Fruit fly (Drosophila melanogaster): ENCODE results near the gene CG11857.

DNA sequence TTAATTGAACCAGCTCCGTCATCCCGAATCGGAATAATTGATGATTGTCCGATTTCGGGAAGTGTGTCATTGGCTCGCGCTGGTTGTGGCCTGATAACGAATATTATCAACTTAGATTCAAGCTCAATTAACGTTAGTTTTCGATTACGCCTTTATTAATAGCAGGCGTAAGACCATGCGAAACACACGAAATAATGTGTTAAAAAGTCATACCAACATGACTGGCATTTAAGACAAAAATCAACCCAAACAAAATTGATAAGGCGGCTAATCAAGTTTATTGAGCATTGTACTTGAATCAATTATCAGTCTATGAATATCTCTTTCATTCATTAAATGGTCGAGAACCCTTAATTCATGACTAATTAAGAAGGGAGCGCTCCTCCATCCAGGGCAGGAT, 50.5 kb downstream of the CG11857 start:
- no peak for TF ChIP-seq CG9139 (GFP tag; optimal IDR thresholded peaks at IDR 0.05)
- TF ChIP-seq vri (GFP tag; optimal IDR thresholded peaks at IDR 0.05) = peak; percentile 9
- TF ChIP-seq achi (GFP tag; optimal IDR thresholded peaks at IDR 0.05) = no peak
- no peak for TF ChIP-seq CG7368 (GFP tag; optimal IDR thresholded peaks at IDR 0.05)
- TF ChIP-seq dac (GFP tag; optimal IDR thresholded peaks at IDR 0.05) = no peak
- no peak for TF ChIP-seq CG10669 (GFP tag; optimal IDR thresholded peaks at IDR 0.05)
- no peak for TF ChIP-seq OdsH (GFP tag; optimal IDR thresholded peaks at IDR 0.05)
- TF ChIP-seq net (GFP tag; optimal IDR thresholded peaks at IDR 0.05) = no peak
- no peak for TF ChIP-seq CG31627 (GFP tag; optimal IDR thresholded peaks at IDR 0.05)
- no peak for TF ChIP-seq Sox102F (GFP tag; optimal IDR thresholded peaks at IDR 0.05)
- no peak for TF ChIP-seq Smox (GFP tag; optimal IDR thresholded peaks at IDR 0.05)
- TF ChIP-seq svp (GFP tag) = no peak

Data from whole organism, prepupa.